Fruit fly (Drosophila melanogaster) whole organism, embryonic: Measurements from ENCODE around the gene Ada1-1.

Experiments used
- B-H2 ChIP-seq: fragments of 200-800 bp; sonication (Bioruptor generic); optimal IDR thresholded peaks from 2 replicates; lab custom pipeline; 2018; ENCODE audit warnings: missing biosample characterization, mild to moderate bottlenecking, missing genetic modification characterization
- CG11247 ChIP-seq: fragments of 200-800 bp; sonication (Bioruptor generic); IDR thresholded peaks from 2 replicates; pipeline ENCODE4 v1.3.6; 2022; ENCODE audit warnings: missing biosample characterization, missing genetic modification characterization
- CG11723 ChIP-seq: fragments of 200-800 bp; sonication (Bioruptor generic); optimal IDR thresholded peaks from 2 replicates; lab custom pipeline; 2017; ENCODE audit warnings: missing biosample characterization, mild to moderate bottlenecking, missing genetic modification characterization
- CG14050 ChIP-seq: fragments of 200-800 bp; sonication (Bioruptor generic); IDR thresholded peaks from 3 replicates; pipeline ENCODE4 v1.3.6; 2022; ENCODE audit warnings: missing biosample characterization, missing genetic modification characterization
- CG16863 ChIP-seq: fragments of 200-800 bp; sonication (Bioruptor generic); optimal IDR thresholded peaks from 3 replicates; lab custom pipeline; 2016; ENCODE audit warnings: missing biosample characterization, missing genetic modification characterization
- CG17829 ChIP-seq: fragments of 200-800 bp; optimal IDR thresholded peaks from 2 replicates; lab custom pipeline; 2019; ENCODE audit warnings: missing biosample characterization, mild to moderate bottlenecking, missing genetic modification characterization, moderate library complexity
- CG1792 ChIP-seq: fragments of 200-800 bp; sonication (Bioruptor generic); optimal IDR thresholded peaks from 2 replicates; lab custom pipeline; 2016; ENCODE audit warnings: missing biosample characterization, missing genetic modification characterization
- CG2120 ChIP-seq: fragments of 200-800 bp; sonication (Bioruptor generic); optimal IDR thresholded peaks from 3 replicates; lab custom pipeline; 2016; ENCODE audit warnings: missing biosample characterization, missing genetic modification characterization
- CG2712 ChIP-seq: fragments of 200-800 bp; optimal IDR thresholded peaks from 3 replicates; lab custom pipeline; 2019; ENCODE audit warnings: missing biosample characterization, mild to moderate bottlenecking, missing genetic modification characterization, moderate library complexity
- CG32767 ChIP-seq: fragments of 200-800 bp; sonication (Bioruptor generic); IDR thresholded peaks from 2 replicates; pipeline ENCODE4 v1.3.6; 2022; ENCODE audit warnings: missing biosample characterization, missing genetic modification characterization
- CG4360 ChIP-seq: fragments of 200-800 bp; sonication (Bioruptor generic); IDR thresholded peaks from 2 replicates; pipeline ENCODE4 v1.3.6; 2022; ENCODE audit warnings: missing biosample characterization, missing genetic modification characterization
- CG4730 ChIP-seq: fragments of 200-800 bp; sonication (Bioruptor generic); IDR thresholded peaks from 2 replicates; pipeline ENCODE4 v1.3.6; 2022; ENCODE audit warnings: missing biosample characterization, missing genetic modification characterization
- CG7987 ChIP-seq: fragments of 200-800 bp; sonication (Bioruptor generic); optimal IDR thresholded peaks from 2 replicates; lab custom pipeline; 2018; ENCODE audit warnings: missing biosample characterization, mild to moderate bottlenecking, missing genetic modification characterization, moderate library complexity
- CG8290 ChIP-seq, 3 experiments: fragments of 200-800 bp; sonication (Bioruptor generic); optimal IDR thresholded peaks; 2 replicates each; lab custom pipeline; 2016 to 2019; ENCODE audit warnings: missing biosample characterization in 3 of 3, missing genetic modification characterization in 3 of 3, mild to moderate bottlenecking in 2 of 3, moderate library complexity in 1 of 3
- CG9215 ChIP-seq: fragments of 200-800 bp; sonication (Bioruptor generic); IDR thresholded peaks from 2 replicates; pipeline ENCODE4 v1.3.6; 2022; ENCODE audit warnings: missing biosample characterization, missing genetic modification characterization
- CG9797 ChIP-seq: fragments of 200-800 bp; sonication (Bioruptor generic); optimal IDR thresholded peaks from 3 replicates; lab custom pipeline; 2018; ENCODE audit warnings: missing biosample characterization, mild to moderate bottlenecking, missing genetic modification characterization
- Dfd ChIP-seq, 2 experiments: fragments of >200 bp; optimal IDR thresholded peaks; 2 replicates each; lab custom pipeline; 2017; ENCODE audit warnings: missing biosample characterization in 2 of 2, missing genetic modification characterization in 2 of 2
- Dref ChIP-seq: fragments of 200-800 bp; sonication (Bioruptor generic); IDR thresholded peaks from 2 replicates; pipeline ENCODE4 v1.3.6; 2022; ENCODE audit warnings: missing biosample characterization, missing genetic modification characterization
- ERR ChIP-seq: fragments of 200-800 bp; sonication (Bioruptor generic); optimal IDR thresholded peaks from 2 replicates; lab custom pipeline; 2016; ENCODE audit warnings: missing biosample characterization, missing genetic modification characterization
- Elba2 ChIP-seq: fragments of 200-800 bp; sonication (Bioruptor generic); optimal IDR thresholded peaks from 3 replicates; lab custom pipeline; 2016; ENCODE audit warnings: missing biosample characterization, missing genetic modification characterization
- Ets97D ChIP-seq: fragments of 200-800 bp; sonication (Bioruptor generic); optimal IDR thresholded peaks from 3 replicates; lab custom pipeline; 2016; ENCODE audit warnings: missing biosample characterization, missing genetic modification characterization
- H2.0 ChIP-seq: fragments of 200-800 bp; sonication (Bioruptor generic); IDR thresholded peaks from 2 replicates; pipeline ENCODE4 v1.3.6; 2022; ENCODE audit warnings: missing biosample characterization, missing genetic modification characterization
- HmgZ ChIP-seq: fragments of 200-800 bp; sonication (Bioruptor generic); optimal IDR thresholded peaks from 2 replicates; lab custom pipeline; 2018; ENCODE audit warnings: missing biosample characterization, mild to moderate bottlenecking, missing genetic modification characterization
- Jarid2 ChIP-seq: fragments of 200-800 bp; sonication (Bioruptor generic); optimal IDR thresholded peaks from 3 replicates; lab custom pipeline; 2017; ENCODE audit warnings: mild to moderate bottlenecking, missing biosample characterization, missing genetic modification reagents, missing genetic modification characterization
- MBD-R2 ChIP-seq: fragments of 200-800 bp; sonication (Bioruptor generic); IDR thresholded peaks from 2 replicates; pipeline ENCODE4 v1.3.6; 2022; ENCODE audit warnings: missing biosample characterization, missing genetic modification characterization
- MESR4 ChIP-seq: fragments of 200-800 bp; sonication (Bioruptor generic); optimal IDR thresholded peaks from 2 replicates; lab custom pipeline; 2018; ENCODE audit warnings: missing biosample characterization, mild to moderate bottlenecking, missing genetic modification characterization, moderate library complexity
- Meics ChIP-seq: fragments of 200-800 bp; sonication (Bioruptor generic); optimal IDR thresholded peaks from 2 replicates; lab custom pipeline; 2017; ENCODE audit warnings: missing biosample characterization, mild to moderate bottlenecking, missing genetic modification characterization
- Mrtf ChIP-seq: fragments of 200-800 bp; sonication (Bioruptor generic); IDR thresholded peaks from 3 replicates; pipeline ENCODE4 v1.3.6; 2022; ENCODE audit warnings: missing biosample characterization, missing genetic modification characterization
- Scr ChIP-seq: fragments of 200-800 bp; sonication (Bioruptor generic); IDR thresholded peaks from 2 replicates; pipeline ENCODE4 v1.3.6; 2022; ENCODE audit warnings: missing biosample characterization, missing genetic modification characterization; ENCODE audit not compliant: partially characterized antibody
- Xbp1 ChIP-seq: fragments of 200-800 bp; sonication (Bioruptor generic); optimal IDR thresholded peaks from 3 replicates; lab custom pipeline; 2016; ENCODE audit warnings: missing biosample characterization, mild to moderate bottlenecking, missing genetic modification characterization
- bbx ChIP-seq: fragments of 200-800 bp; sonication (Bioruptor generic); IDR thresholded peaks from 2 replicates; pipeline ENCODE4 v1.3.6; 2022; ENCODE audit warnings: missing biosample characterization, missing genetic modification characterization; ENCODE audit not compliant: partially characterized antibody
- bsh ChIP-seq, 2 experiments: fragments of 200-800 bp; sonication (Bioruptor generic); optimal IDR thresholded peaks; 2 replicates each; lab custom pipeline; 2017 to 2018; ENCODE audit warnings: mild to moderate bottlenecking in 2 of 2, missing biosample characterization in 2 of 2, missing genetic modification characterization in 2 of 2, moderate library complexity in 1 of 2
- cato ChIP-seq: fragments of 200-800 bp; sonication (Bioruptor generic); optimal IDR thresholded peaks from 2 replicates; lab custom pipeline; 2016; ENCODE audit warnings: missing biosample characterization, missing genetic modification characterization, borderline replicate concordance
- chn ChIP-seq: fragments of 200-800 bp; sonication (Bioruptor generic); optimal IDR thresholded peaks from 2 replicates; lab custom pipeline; 2016; ENCODE audit warnings: missing biosample characterization, missing genetic modification characterization
- corto ChIP-seq: fragments of 200-800 bp; sonication (Bioruptor generic); optimal IDR thresholded peaks from 2 replicates; lab custom pipeline; 2016; ENCODE audit warnings: missing biosample characterization, mild to moderate bottlenecking, missing genetic modification characterization, moderate library complexity
- dm ChIP-seq: fragments of 200-800 bp; sonication (Bioruptor generic); optimal IDR thresholded peaks from 3 replicates; lab custom pipeline; 2016; ENCODE audit warnings: missing biosample characterization, missing genetic modification characterization
- fu2 ChIP-seq: fragments of 200-800 bp; sonication (Bioruptor generic); optimal IDR thresholded peaks from 2 replicates; lab custom pipeline; 2016; ENCODE audit warnings: missing biosample characterization, missing genetic modification characterization
- hbn ChIP-seq: fragments of 200-800 bp; sonication (Bioruptor generic); IDR thresholded peaks from 2 replicates; pipeline ENCODE4 v1.3.6; 2022; ENCODE audit warnings: missing biosample characterization, missing genetic modification characterization; ENCODE audit not compliant: partially characterized antibody
- her ChIP-seq: fragments of 200-800 bp; sonication (Bioruptor generic); optimal IDR thresholded peaks from 2 replicates; lab custom pipeline; 2016; ENCODE audit warnings: missing biosample characterization, missing genetic modification characterization
- jing ChIP-seq: fragments of 200-800 bp; sonication (Bioruptor generic); optimal IDR thresholded peaks from 2 replicates; lab custom pipeline; 2018; ENCODE audit warnings: missing biosample characterization, mild to moderate bottlenecking, missing genetic modification characterization
- lola ChIP-seq, 3 experiments: fragments of >200 bp in 2 of 3; fragments of 200-800 bp in 1 of 3; sonication (Bioruptor generic) in 1 of 3; optimal IDR thresholded peaks; 2 replicates each; lab custom pipeline; 2017 to 2019; ENCODE audit warnings: missing biosample characterization in 3 of 3, missing genetic modification characterization in 3 of 3, mild to moderate bottlenecking in 1 of 3, moderate library complexity in 1 of 3
- pan ChIP-seq, 4 experiments: fragments of >200 bp in 3 of 4; fragments of 200-800 bp in 1 of 4; sonication (Bioruptor generic) in 1 of 4; optimal IDR thresholded peaks in 3 of 4; IDR thresholded peaks in 1 of 4; 2 replicates each; pipeline versions ENCODE4 v1.3.6 to Lab custom; 2017 to 2022; ENCODE audit warnings: missing biosample characterization in 2 of 4, missing genetic modification characterization in 2 of 4, mixed read lengths in 1 of 4
- phol ChIP-seq: fragments of 200-800 bp; sonication (Bioruptor generic); optimal IDR thresholded peaks from 3 replicates; lab custom pipeline; 2018; ENCODE audit warnings: missing biosample characterization, mild to moderate bottlenecking, missing genetic modification characterization, moderate library complexity
- row ChIP-seq: fragments of 200-800 bp; sonication (Bioruptor generic); IDR thresholded peaks from 3 replicates; pipeline ENCODE4 v1.3.6; 2022; ENCODE audit warnings: missing biosample characterization, missing genetic modification characterization
- sens ChIP-seq: fragments of 200-800 bp; sonication (Bioruptor generic); peaks from one replicate; lab custom pipeline; 2016; ENCODE audit warnings: missing biosample characterization, missing genetic modification characterization
- slbo ChIP-seq: fragments of 200-800 bp; sonication (Bioruptor generic); IDR thresholded peaks from 2 replicates; pipeline ENCODE4 v1.3.6; 2022; ENCODE audit warnings: missing biosample characterization, missing genetic modification characterization
- tgo ChIP-seq: fragments of 200-800 bp; sonication (Bioruptor generic); IDR thresholded peaks from 3 replicates; pipeline ENCODE4 v1.3.6; 2022; ENCODE audit warnings: missing biosample characterization, missing genetic modification characterization
- tll ChIP-seq, 2 experiments: fragments of 200-800 bp in 1 of 2; fragments of >200 bp in 1 of 2; sonication (Bioruptor generic) in 1 of 2; optimal IDR thresholded peaks; 2 replicates each; lab custom pipeline; 2017 to 2019; ENCODE audit warnings: missing biosample characterization in 2 of 2, missing genetic modification characterization in 2 of 2, mild to moderate bottlenecking in 1 of 2, moderate library complexity in 1 of 2

Gene Ada1-1

DNA sequence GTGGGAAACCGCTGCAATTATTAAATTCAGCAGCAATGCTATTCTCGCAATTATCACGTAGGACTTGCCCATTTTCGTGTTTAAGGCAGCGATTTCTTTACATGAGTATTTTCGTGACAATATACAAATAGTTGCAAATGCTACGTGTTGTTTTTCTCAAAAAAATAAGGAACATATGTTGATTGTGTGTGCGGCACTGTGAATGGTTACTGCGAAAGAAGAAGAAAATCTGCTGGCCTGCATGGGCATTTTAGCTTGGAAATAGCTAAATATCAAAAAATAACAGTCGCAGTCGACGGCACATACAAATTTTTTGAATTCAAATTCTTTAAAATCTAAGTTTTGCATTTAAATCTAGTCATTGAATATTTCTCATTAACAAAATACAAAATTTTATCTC lies 43.9 kb downstream of the Ada1-1 start, which contains the start of gene CG6766 (continued):
- TF ChIP-seq CG17829 (tag; lab: Kevin White, UChicago) = peak; percentile 4
- TF ChIP-seq B-H2 (GFP tag; lab: Kevin White, UChicago) = peak; percentile 34
- no peak for TF ChIP-seq ERR (GFP tag; lab: Kevin White, UChicago)
- TF ChIP-seq jing (GFP tag; lab: Kevin White, UChicago) = no peak
- no peak for TF ChIP-seq cato (GFP tag; lab: Kevin White, UChicago)
- TF ChIP-seq sens (GFP tag; lab: Kevin White, UChicago) = peak; percentile 73
- TF ChIP-seq hbn = no peak
- TF ChIP-seq row (GFP tag; lab: Robert Waterston, UW) = peak; percentile 80
- no peak for TF ChIP-seq tll (GFP tag; optimal IDR thresholded peaks at IDR 0.05; lab: Kevin White, UChicago)
- TF ChIP-seq lola (GFP tag; optimal IDR thresholded peaks at IDR 0.05; lab: Kevin White, UChicago) = no peak
- no peak for TF ChIP-seq fu2 (GFP tag; lab: Kevin White, UChicago)
- TF ChIP-seq HmgZ (tag; lab: Kevin White, UChicago) = peak; percentile 64
- peak; percentile 58 for TF ChIP-seq Dref (GFP tag; lab: Robert Waterston, UW)
- TF ChIP-seq tgo (GFP tag; lab: Robert Waterston, UW) = no peak
- peak; percentile 3 for TF ChIP-seq Ets97D (GFP tag; lab: Kevin White, UChicago)
- TF ChIP-seq CG32767 (GFP tag; lab: Robert Waterston, UW) = no peak
- peak; percentile 72 for TF ChIP-seq Xbp1
- peak; percentile 32 for TF ChIP-seq CG2120
- TF ChIP-seq pan (optimal IDR thresholded peaks at IDR 0.05; lab: Kevin White, UChicago) = no peak
- TF ChIP-seq pan (GFP tag; optimal IDR thresholded peaks at IDR 0.05 in 1 of 2, IDR thresholded peaks at IDR 0.05 in 1 of 2) = no peak
- TF ChIP-seq Mrtf (GFP tag; lab: Robert Waterston, UW) = no peak
- TF ChIP-seq CG2712 (tag; lab: Kevin White, UChicago) = peak; percentile 15
- TF ChIP-seq CG4360 (GFP tag; lab: Robert Waterston, UW) = no peak
- peak; percentile 60 for TF ChIP-seq MESR4 (GFP tag; lab: Kevin White, UChicago)
- TF ChIP-seq Scr (GFP tag; lab: Robert Waterston, UW) = peak; percentile 36; the same call in 1 of the 2 replicates
- peak; percentile 52 for TF ChIP-seq dm (GFP tag; lab: Kevin White, UChicago)
- no peak for TF ChIP-seq Jarid2
- TF ChIP-seq corto (GFP tag; lab: Kevin White, UChicago) = no peak
- peak; percentile 96 for TF ChIP-seq MBD-R2 (GFP tag; lab: Robert Waterston, UW)
- TF ChIP-seq CG4730 (GFP tag; lab: Robert Waterston, UW) = no peak
- no peak; the same call in 1 of the 2 replicates for TF ChIP-seq slbo (GFP tag; lab: Robert Waterston, UW)

- TF ChIP-seq CG14050 (GFP tag; lab: Robert Waterston, UW) (peak; percentile 69), Elba2 (GFP tag; lab: Kevin White, UChicago) (no peak), phol (tag; lab: Kevin White, UChicago) (peak; percentile 62), CG9797 (no peak), CG1792 (GFP tag; lab: Kevin White, UChicago) (peak; percentile 75), bbx (GFP tag; lab: Robert Waterston, UW) (no peak), CG16863 (GFP tag; lab: Kevin White, UChicago) (peak; percentile 77), CG8290 (GFP tag; optimal IDR thresholded peaks at IDR 0.05; lab: Kevin White, UChicago) (peak; percentile 74), CG8290 (tag; optimal IDR thresholded peaks at IDR 0.05; lab: Kevin White, UChicago) (peak; percentile 84 to 93), CG7987 (GFP tag; lab: Kevin White, UChicago) (peak; percentile 93), her (GFP tag; lab: Kevin White, UChicago) (peak; percentile 91), bsh (GFP tag; optimal IDR thresholded peaks at IDR 0.05; lab: Kevin White, UChicago) (peak; percentile 73 to 89), CG11247 (GFP tag; lab: Robert Waterston, UW) (peak; percentile 30; the same call in 1 of the 2 replicates), Meics (GFP tag; lab: Kevin White, UChicago) (peak; percentile 84), Dfd (GFP tag; optimal IDR thresholded peaks at IDR 0.05; lab: Kevin White, UChicago) (no peak), CG11723 (GFP tag; lab: Kevin White, UChicago) (peak; percentile 83), H2.0 (GFP tag; lab: Robert Waterston, UW) (no peak), chn (peak; percentile 35), CG9215 (no peak)
Measured at dm6 chr2L:12044613-12045350, 48.2 kb downstream of the Ada1-1 start, which contains the start of gene CG6785. TSS of gene CG6785 (minus strand) at chr2L:12045200.
